Worm (Caenorhabditis elegans): ENCODE data around the gene crh-2.
"Not testable (repeated sequence)": the region's sequence is repeated elsewhere in the genome, so short reads cannot be mapped to it uniquely, and the experiment has no call there.

crh-2 gene

DNA sequence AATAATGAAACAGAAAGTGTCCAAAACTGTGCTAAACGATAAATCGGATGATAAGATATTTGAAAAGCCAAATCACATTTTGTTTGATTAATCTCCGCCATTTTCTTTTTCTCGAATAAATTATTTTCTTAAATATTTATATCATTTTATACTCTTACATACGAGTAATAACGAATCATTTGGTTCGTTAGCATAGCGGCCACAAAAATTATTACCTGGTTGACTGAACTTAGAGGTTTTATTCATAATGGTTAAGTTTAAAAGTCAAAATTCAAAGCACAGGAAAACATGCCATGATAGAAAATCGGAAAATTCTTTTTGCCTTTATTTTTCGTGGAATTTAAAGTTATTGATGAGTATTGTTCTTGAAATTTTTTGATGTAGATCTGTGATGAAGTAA lies 24.1 kb downstream of the crh-2 start, which contains the start of gene srb-5:
srb-5 (minus strand) TSS at position 101 of the 400 bp plus-strand sequence.
- TF ChIP-seq ztf-29 (GFP tag; IDR thresholded peaks at IDR 0.05), result no peak
- no peak for TF ChIP-seq tab-1 (GFP tag; IDR thresholded peaks at IDR 0.05)
- TF ChIP-seq ztf-23 (GFP tag; IDR thresholded peaks at IDR 0.05), result no peak
- no peak for TF ChIP-seq med-1 (GFP tag; optimal IDR thresholded peaks at IDR 0.05; ENCODE audit: insufficient read depth)
- TF ChIP-seq ref-1 (GFP tag; conservative IDR thresholded peaks at IDR 0.05), result no peak
- TF ChIP-seq T22C8.4 (GFP tag; IDR thresholded peaks at IDR 0.05), result no peak
- TF ChIP-seq flt-1 (GFP tag; IDR thresholded peaks at IDR 0.05), result no peak
- TF ChIP-seq klf-2 (GFP tag; conservative IDR thresholded peaks at IDR 0.05), result no peak
- no peak for TF ChIP-seq cog-1 (tag; optimal IDR thresholded peaks at IDR 0.05)

DNA sequence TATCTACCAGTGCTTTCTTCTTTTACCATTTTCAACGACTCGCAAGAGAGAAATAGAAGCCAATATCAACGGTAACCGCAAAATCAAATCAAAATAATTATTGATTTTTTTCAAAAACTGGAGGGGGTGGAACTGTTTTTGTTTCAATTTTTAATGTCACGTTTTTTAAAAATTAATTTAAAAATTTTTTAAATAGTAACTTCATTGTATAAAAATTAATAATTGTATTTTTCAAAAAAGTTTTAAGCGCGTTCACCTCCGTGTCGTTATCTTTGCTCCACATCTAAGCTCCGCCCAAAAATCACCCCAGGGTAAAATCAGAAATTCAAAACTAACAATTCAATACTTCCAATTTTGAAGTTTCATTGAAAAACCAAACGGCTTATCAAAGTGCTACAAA lies 26.3 kb downstream of the crh-2 start, which contains the start of gene C27D6.11:
C27D6.11 (minus strand) TSS at position 101 of the 400 bp plus-strand sequence.
- TF ChIP-seq ref-1 (GFP tag; conservative IDR thresholded peaks at IDR 0.05) (no peak), T22C8.4 (GFP tag; IDR thresholded peaks at IDR 0.05) (no peak), ztf-23 (GFP tag; IDR thresholded peaks at IDR 0.05) (no peak), klf-2 (GFP tag; conservative IDR thresholded peaks at IDR 0.05) (no peak), flt-1 (GFP tag; IDR thresholded peaks at IDR 0.05) (no peak), cog-1 (tag; optimal IDR thresholded peaks at IDR 0.05) (no peak), tab-1 (GFP tag; IDR thresholded peaks at IDR 0.05) (no peak)

DNA sequence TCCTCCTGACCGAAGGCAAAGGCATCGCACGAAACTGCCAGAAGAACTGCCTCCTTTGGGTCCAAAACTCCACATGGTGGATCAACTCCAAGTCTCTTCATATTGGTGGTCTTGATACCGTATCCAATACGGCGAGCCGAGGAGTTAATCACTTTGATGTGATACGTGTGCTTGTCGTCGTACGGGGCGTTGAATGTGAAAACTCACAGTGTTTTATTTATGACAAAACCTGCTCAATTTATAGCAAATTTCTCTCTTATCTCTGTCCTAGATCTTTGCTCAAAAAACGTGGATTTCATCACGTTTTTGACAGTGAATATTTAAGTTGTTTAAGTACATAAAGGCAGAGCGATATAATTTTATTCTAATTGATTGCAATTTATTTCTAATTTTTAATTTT lies 28.6 kb downstream of the crh-2 start, which contains the start of gene F58A6.9:
F58A6.9 (minus strand) TSS at position 101 of the 400 bp plus-strand sequence.
- TF ChIP-seq flt-1 (GFP tag; IDR thresholded peaks at IDR 0.05); cog-1 (tag; optimal IDR thresholded peaks at IDR 0.05); tab-1 (GFP tag; IDR thresholded peaks at IDR 0.05): not testable (repeated sequence)

DNA sequence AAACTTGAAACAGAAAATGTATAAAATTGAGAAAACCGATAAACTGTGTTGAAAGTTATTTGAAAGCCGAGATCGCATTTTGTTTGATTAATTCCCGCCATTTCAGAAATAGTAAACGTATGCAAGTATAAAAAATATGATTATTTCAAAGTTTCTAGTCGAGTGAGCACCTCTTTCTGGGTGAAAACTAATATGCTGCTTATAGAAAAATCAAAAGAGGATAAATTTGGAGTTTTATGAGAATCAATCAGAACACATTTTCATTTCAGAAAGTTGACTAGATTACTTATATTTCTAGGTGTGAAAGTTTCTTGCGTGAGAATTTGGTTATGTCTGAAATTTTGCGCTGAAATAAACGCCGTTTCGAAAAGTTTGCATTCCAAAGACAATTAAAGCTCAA lies 29.8 kb downstream of the crh-2 start, which contains the start of gene srb-13:
srb-13 (minus strand) TSS at position 101 of the 400 bp plus-strand sequence.
- TF ChIP-seq ztf-29 (GFP tag; IDR thresholded peaks at IDR 0.05) (no peak), ref-1 (GFP tag; conservative IDR thresholded peaks at IDR 0.05) (no peak), flt-1 (GFP tag; IDR thresholded peaks at IDR 0.05) (no peak), med-1 (GFP tag; optimal IDR thresholded peaks at IDR 0.05; ENCODE audit: insufficient read depth) (no peak), cog-1 (tag; optimal IDR thresholded peaks at IDR 0.05) (no peak), tab-1 (GFP tag; IDR thresholded peaks at IDR 0.05) (no peak), ztf-23 (GFP tag; IDR thresholded peaks at IDR 0.05) (no peak), klf-2 (GFP tag; conservative IDR thresholded peaks at IDR 0.05) (no peak), T22C8.4 (GFP tag; IDR thresholded peaks at IDR 0.05) (no peak)

DNA sequence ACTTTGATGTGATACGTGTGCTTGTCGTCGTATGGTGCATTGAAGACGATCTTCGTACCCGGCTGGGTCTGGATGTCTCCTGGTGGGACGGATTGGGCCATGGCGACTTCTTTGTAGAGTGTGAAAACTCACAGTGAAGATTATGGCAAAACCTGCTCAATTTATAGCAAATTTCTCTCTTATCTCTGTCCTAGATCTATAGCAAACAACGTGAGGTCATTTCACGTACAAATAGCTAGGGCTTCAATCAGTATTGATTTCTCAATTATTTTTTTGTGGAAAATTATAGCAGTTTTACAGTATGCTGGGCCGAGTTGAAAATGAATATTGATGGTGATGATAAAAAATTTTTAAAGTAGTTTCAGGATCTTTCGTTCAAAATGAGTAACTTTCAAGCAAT lies 30.4 kb downstream of the crh-2 start, which contains the start of gene msp-45:
msp-45 (minus strand) TSS at position 101 of the 400 bp plus-strand sequence.
- TF ChIP-seq med-1 (GFP tag; optimal IDR thresholded peaks at IDR 0.05; ENCODE audit: insufficient read depth) (no peak), ref-1 (GFP tag; conservative IDR thresholded peaks at IDR 0.05) (no peak), ztf-29 (GFP tag; IDR thresholded peaks at IDR 0.05) (no peak), tab-1 (GFP tag; IDR thresholded peaks at IDR 0.05) (no peak), flt-1 (GFP tag; IDR thresholded peaks at IDR 0.05) (no peak), T22C8.4 (GFP tag; IDR thresholded peaks at IDR 0.05) (no peak), klf-2 (GFP tag; conservative IDR thresholded peaks at IDR 0.05) (no peak), ztf-23 (GFP tag; IDR thresholded peaks at IDR 0.05) (no peak), cog-1 (tag; optimal IDR thresholded peaks at IDR 0.05) (no peak)

DNA sequence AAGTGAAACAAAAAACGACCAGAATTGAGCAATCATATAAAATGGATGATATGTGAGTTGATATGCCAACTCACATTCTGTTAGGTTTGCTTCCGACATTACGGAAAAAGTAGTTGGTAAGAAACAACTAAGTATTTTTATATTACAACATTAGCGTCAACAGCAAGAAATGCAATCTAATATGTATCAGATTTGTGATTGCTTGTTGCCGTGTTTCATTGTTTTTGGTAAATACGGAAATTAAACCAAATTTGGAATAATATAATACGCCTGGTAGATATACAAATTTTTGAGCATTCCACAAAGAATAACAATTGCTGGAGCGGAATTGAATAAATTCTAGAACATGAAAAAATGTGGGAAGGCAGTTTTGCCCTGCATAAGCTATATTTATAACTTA lies 32.8 kb downstream of the crh-2 start, which contains the start of gene srb-12:
srb-12 (minus strand) TSS at position 101 of the 400 bp plus-strand sequence.
- no peak for TF ChIP-seq cog-1 (tag; optimal IDR thresholded peaks at IDR 0.05)
- no peak for TF ChIP-seq tab-1 (GFP tag; IDR thresholded peaks at IDR 0.05)
- TF ChIP-seq med-1 (GFP tag; optimal IDR thresholded peaks at IDR 0.05; ENCODE audit: insufficient read depth), result no peak
- no peak for TF ChIP-seq klf-2 (GFP tag; conservative IDR thresholded peaks at IDR 0.05)
- TF ChIP-seq ztf-29 (GFP tag; IDR thresholded peaks at IDR 0.05), result no peak
- no peak for TF ChIP-seq ref-1 (GFP tag; conservative IDR thresholded peaks at IDR 0.05)
- TF ChIP-seq T22C8.4 (GFP tag; IDR thresholded peaks at IDR 0.05), result no peak
- TF ChIP-seq ztf-23 (GFP tag; IDR thresholded peaks at IDR 0.05), result no peak
- no peak for TF ChIP-seq flt-1 (GFP tag; IDR thresholded peaks at IDR 0.05)

DNA sequence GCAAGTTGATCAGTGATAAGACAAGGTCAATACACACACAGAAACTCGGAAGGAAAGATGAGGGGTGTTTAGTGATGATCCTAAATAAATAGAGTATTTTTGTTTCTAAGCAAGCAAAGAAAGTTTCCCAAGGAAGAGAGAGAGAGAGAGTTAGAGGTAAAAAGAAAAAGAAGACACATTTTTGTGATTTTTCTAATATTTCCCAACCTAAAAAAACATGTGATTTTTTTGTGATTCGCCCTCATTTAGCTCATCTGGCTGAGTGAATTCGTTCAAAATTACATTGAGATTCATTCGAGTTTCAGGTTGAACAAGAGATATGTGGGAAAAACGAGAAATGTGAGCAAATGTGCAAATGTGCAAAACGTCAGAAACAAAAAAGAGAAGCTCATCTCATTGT lies 36.5 kb downstream of the crh-2 start, which contains the start of gene srb-16:
srb-16 (minus strand) TSS at position 101 of the 400 bp plus-strand sequence.
- TF ChIP-seq cog-1 (tag; optimal IDR thresholded peaks at IDR 0.05) (no peak), klf-2 (GFP tag; conservative IDR thresholded peaks at IDR 0.05) (no peak), tab-1 (GFP tag; IDR thresholded peaks at IDR 0.05) (no peak), ztf-29 (GFP tag; IDR thresholded peaks at IDR 0.05) (no peak), T22C8.4 (GFP tag; IDR thresholded peaks at IDR 0.05) (no peak), med-1 (GFP tag; optimal IDR thresholded peaks at IDR 0.05; ENCODE audit: insufficient read depth) (no peak), ref-1 (GFP tag; conservative IDR thresholded peaks at IDR 0.05) (no peak), ztf-23 (GFP tag; IDR thresholded peaks at IDR 0.05) (no peak), flt-1 (GFP tag; IDR thresholded peaks at IDR 0.05) (no peak)

DNA sequence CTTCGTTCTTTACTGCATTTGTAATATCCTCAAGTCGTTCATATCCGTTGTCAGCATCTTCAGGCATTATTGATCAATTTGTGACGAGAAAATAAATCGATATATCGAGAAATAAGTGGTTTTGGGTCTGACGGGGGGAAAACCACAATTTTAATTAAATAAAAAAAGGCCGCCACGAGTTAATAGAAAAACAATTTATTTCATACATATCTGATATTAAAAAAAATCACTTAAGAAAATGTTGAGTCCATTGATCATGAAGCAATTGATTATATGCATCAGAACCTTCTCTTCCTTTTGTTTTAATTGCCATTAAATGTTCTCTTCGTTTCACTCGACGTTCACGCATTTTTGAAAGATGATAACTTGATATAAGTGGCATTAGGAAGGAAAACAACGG lies 39.0 kb downstream of the crh-2 start, which contains the start of gene F58A6.5:
F58A6.5 (minus strand) TSS at position 101 of the 400 bp plus-strand sequence.
- TF ChIP-seq flt-1 (GFP tag; IDR thresholded peaks at IDR 0.05) (no peak), T22C8.4 (GFP tag; IDR thresholded peaks at IDR 0.05) (no peak), cog-1 (tag; optimal IDR thresholded peaks at IDR 0.05) (no peak), tab-1 (GFP tag; IDR thresholded peaks at IDR 0.05) (no peak), klf-2 (GFP tag; conservative IDR thresholded peaks at IDR 0.05) (no peak), med-1 (GFP tag; optimal IDR thresholded peaks at IDR 0.05; ENCODE audit: insufficient read depth) (no peak), ztf-23 (GFP tag; IDR thresholded peaks at IDR 0.05) (no peak), ztf-29 (GFP tag; IDR thresholded peaks at IDR 0.05) (no peak), ref-1 (GFP tag; conservative IDR thresholded peaks at IDR 0.05) (no peak)

DNA sequence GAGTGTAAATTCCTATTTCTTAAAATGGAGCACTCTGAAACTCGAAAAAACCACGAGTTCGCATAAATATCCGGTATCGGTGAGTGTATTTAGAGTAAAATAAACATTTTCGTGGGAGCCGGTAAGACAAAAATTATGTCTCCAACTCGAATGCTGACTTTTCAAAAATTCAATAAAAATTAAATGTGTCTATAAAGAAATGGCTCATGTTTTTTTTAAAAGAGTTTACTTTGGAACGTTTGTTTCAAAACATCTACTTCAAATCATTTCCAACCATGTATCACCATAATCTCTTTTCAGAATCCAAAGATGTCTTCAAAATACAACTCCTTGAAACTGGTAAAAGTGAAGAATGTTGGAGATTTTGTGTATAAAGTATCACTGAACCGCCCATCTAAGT lies 44.8 kb downstream of the crh-2 start, which contains the start of gene F58A6.1:
F58A6.1 (plus strand) TSS at position 301 of the 400 bp plus-strand sequence.
- TF ChIP-seq flt-1 (GFP tag; IDR thresholded peaks at IDR 0.05) (no peak), ztf-23 (GFP tag; IDR thresholded peaks at IDR 0.05) (no peak), tab-1 (GFP tag; IDR thresholded peaks at IDR 0.05) (no peak), T22C8.4 (GFP tag; IDR thresholded peaks at IDR 0.05) (no peak)

Data from whole organism, midembryonic.